Fruit fly (Drosophila melanogaster): ENCODE results near the gene CG32985.

CG32985 gene

DNA sequence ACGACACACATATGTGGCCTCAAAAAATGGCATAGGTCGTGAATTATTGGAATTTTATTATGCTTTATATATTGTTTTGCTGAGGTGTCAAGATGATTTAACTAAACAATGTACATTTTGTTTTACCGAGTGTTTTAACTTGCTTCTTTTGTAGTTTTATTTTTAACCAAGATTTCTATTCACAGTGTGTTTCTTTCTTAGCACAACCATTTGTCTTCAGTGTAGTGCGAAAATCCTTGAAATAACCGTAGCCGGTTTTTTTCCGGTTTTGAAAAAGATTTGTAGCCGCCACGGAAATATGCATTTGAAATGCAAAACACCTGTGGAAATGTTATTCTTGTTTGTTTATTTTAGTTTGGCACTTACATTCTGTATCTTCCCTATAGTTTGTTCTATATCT, 5.2 kb upstream of the CG32985 start:
- no peak for TF ChIP-seq Hr39 (GFP tag; optimal IDR thresholded peaks at IDR 0.05)
- no peak for TF ChIP-seq acj6 (GFP tag; optimal IDR thresholded peaks at IDR 0.05)
- no peak for TF ChIP-seq CG6792 (GFP tag; optimal IDR thresholded peaks at IDR 0.05)
- TF ChIP-seq CG9139 (GFP tag; optimal IDR thresholded peaks at IDR 0.05), result no peak
- TF ChIP-seq svp (GFP tag), result no peak
- no peak for TF ChIP-seq Sox14 (GFP tag; optimal IDR thresholded peaks at IDR 0.05)
- TF ChIP-seq CG8319 (GFP tag; optimal IDR thresholded peaks at IDR 0.05), result no peak

dm6 chr2L:8958046-8958497, 4.3 kb upstream of the CG32985 start:
- TF ChIP-seq CG16779 (tag; optimal IDR thresholded peaks at IDR 0.05) (peak; percentile 87), Sox102F (GFP tag; optimal IDR thresholded peaks at IDR 0.05) (peak; percentile 86), salr (GFP tag; optimal IDR thresholded peaks at IDR 0.05) (peak; percentile 68 to 91), CG6792 (GFP tag; optimal IDR thresholded peaks at IDR 0.05) (peak; percentile 80), Ets96B (tag; optimal IDR thresholded peaks at IDR 0.05) (peak; percentile 95), CG4318 (GFP tag; optimal IDR thresholded peaks at IDR 0.05) (peak; percentile 69), CG7368 (GFP tag; optimal IDR thresholded peaks at IDR 0.05) (peak; percentile 81), Eip78C (GFP tag) (peak; percentile 96), CG9139 (GFP tag; optimal IDR thresholded peaks at IDR 0.05) (peak; percentile 54), Ets21C (GFP tag; optimal IDR thresholded peaks at IDR 0.05) (peak; percentile 43), net (GFP tag; optimal IDR thresholded peaks at IDR 0.05) (peak; percentile 95), Sox15 (GFP tag; optimal IDR thresholded peaks at IDR 0.05) (peak; percentile 61), CG10669 (GFP tag; optimal IDR thresholded peaks at IDR 0.05) (peak; percentile 78), Hr4 (GFP tag; optimal IDR thresholded peaks at IDR 0.05) (peak; percentile 97), cyc (GFP tag; optimal IDR thresholded peaks at IDR 0.05) (peak; percentile 60), dac (GFP tag; optimal IDR thresholded peaks at IDR 0.05) (peak; percentile 87), fkh (GFP tag; optimal IDR thresholded peaks at IDR 0.05) (peak; percentile 40), svp (GFP tag) (peak; percentile 89), esn (GFP tag; optimal IDR thresholded peaks at IDR 0.05) (no peak), CG15336 (GFP tag; IDR thresholded peaks at IDR 0.05) (peak; percentile 99), CG11902 (GFP tag; optimal IDR thresholded peaks at IDR 0.05) (peak; percentile 33), CG6276 (GFP tag; optimal IDR thresholded peaks at IDR 0.05) (peak; percentile 93), Gug (GFP tag; IDR thresholded peaks at IDR 0.05) (peak; percentile 96), spab (GFP tag; optimal IDR thresholded peaks at IDR 0.05) (peak; percentile 61), CG31627 (GFP tag; optimal IDR thresholded peaks at IDR 0.05) (peak; percentile 66), dsx (GFP tag; optimal IDR thresholded peaks at IDR 0.05; ENCODE audit: poor library complexity, severe bottlenecking) (no peak), fd85E (GFP tag; optimal IDR thresholded peaks at IDR 0.05) (no peak), Hr38 (GFP tag; optimal IDR thresholded peaks at IDR 0.05) (no peak), fd59A (GFP tag; optimal IDR thresholded peaks at IDR 0.05) (peak; percentile 59), OdsH (GFP tag; optimal IDR thresholded peaks at IDR 0.05) (peak; percentile 89), Sox14 (GFP tag; optimal IDR thresholded peaks at IDR 0.05) (peak; percentile 96), Eip93F (GFP tag; optimal IDR thresholded peaks at IDR 0.05) (no peak), ss (GFP tag; optimal IDR thresholded peaks at IDR 0.05) (peak in 1 of 2 experiments; percentile 33), CG11294 (GFP tag; IDR thresholded peaks at IDR 0.05) (peak; percentile 94), CG1621 (tag; optimal IDR thresholded peaks at IDR 0.05) (no peak), Blimp-1 (GFP tag; optimal IDR thresholded peaks at IDR 0.05) (no peak), CG11762 (GFP tag; optimal IDR thresholded peaks at IDR 0.05; ENCODE audit: insufficient read depth) (peak; percentile 54), CG8632 (GFP tag; optimal IDR thresholded peaks at IDR 0.05) (peak; percentile 75), CG10631 (GFP tag; optimal IDR thresholded peaks at IDR 0.05) (peak; percentile 95), vri (GFP tag; optimal IDR thresholded peaks at IDR 0.05) (peak; percentile 25), Smox (GFP tag; optimal IDR thresholded peaks at IDR 0.05) (peak; percentile 82), CG32006 (GFP tag; optimal IDR thresholded peaks at IDR 0.05) (peak; percentile 90), CG8319 (GFP tag; optimal IDR thresholded peaks at IDR 0.05) (peak; percentile 57), lz (GFP tag; optimal IDR thresholded peaks at IDR 0.05) (peak; percentile 91), CG34406 (GFP tag; optimal IDR thresholded peaks at IDR 0.05) (peak; percentile 78), CG6808 (GFP tag; optimal IDR thresholded peaks at IDR 0.05) (peak; percentile 60), CG8119 (GFP tag; IDR thresholded peaks at IDR 0.05) (peak; percentile 99)
